Fruit fly (Drosophila melanogaster): ENCODE data around the gene CG8679.
A peak's percentile ranks its signal among the peaks of the same experiment; 100 is the strongest.

The CG8679 gene

DNA sequence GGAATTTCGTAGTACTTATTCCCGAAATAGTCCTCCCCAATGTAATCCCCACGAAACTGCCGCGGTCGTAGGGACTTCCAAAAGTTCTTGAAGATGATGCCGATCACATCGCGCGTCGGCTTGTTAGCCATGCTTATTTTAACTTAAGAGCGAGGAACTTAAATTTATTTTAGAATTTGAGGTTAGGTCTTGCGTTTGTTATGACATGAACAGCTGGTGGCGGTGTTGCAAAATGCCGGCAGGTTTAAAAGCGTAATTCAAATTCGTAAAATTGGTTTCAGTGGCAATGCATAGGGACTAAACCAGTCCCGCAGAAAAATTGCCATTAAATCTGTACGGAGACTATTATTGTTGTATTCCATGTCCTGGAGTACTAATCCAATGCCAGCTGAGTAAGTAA, 51.9 kb downstream of the CG8679 start (continued):
- TF ChIP-seq CG13287 (GFP tag; IDR thresholded peaks at IDR 0.05; ENCODE audit: partially characterized antibody) (peak; percentile 22; the same call in 1 of the 2 replicates), CG12769 (tag; optimal IDR thresholded peaks at IDR 0.05) (no peak), hth (optimal IDR thresholded peaks at IDR 0.05) (no peak), slbo (GFP tag; IDR thresholded peaks at IDR 0.05) (no peak), gro (GFP tag; optimal IDR thresholded peaks at IDR 0.05) (peak; percentile 41), CG16863 (GFP tag; optimal IDR thresholded peaks at IDR 0.05) (no peak), phol (tag; optimal IDR thresholded peaks at IDR 0.05) (peak; percentile 10), CG4820 (GFP tag; optimal IDR thresholded peaks at IDR 0.05) (no peak), CG4617 (GFP tag; optimal IDR thresholded peaks at IDR 0.05; ENCODE audit: borderline replicate concordance) (peak; percentile 27), CG6689 (GFP tag; IDR thresholded peaks at IDR 0.05) (no peak), sug (tag; optimal IDR thresholded peaks at IDR 0.05) (peak; percentile 42), CG13894 (tag; optimal IDR thresholded peaks at IDR 0.05) (no peak), Chrac-16 (GFP tag; optimal IDR thresholded peaks at IDR 0.05) (no peak), CHES-1-like (GFP tag; optimal IDR thresholded peaks at IDR 0.05) (peak; percentile 25), CG14441 (GFP tag; IDR thresholded peaks at IDR 0.05) (no peak), luna (GFP tag; optimal IDR thresholded peaks at IDR 0.05) (no peak), sens (GFP tag) (peak; percentile 11), CG3847 (GFP tag; IDR thresholded peaks at IDR 0.05) (peak; percentile 24; the same call in 1 of the 2 replicates), CG7839 (tag; optimal IDR thresholded peaks at IDR 0.05) (no peak), CG9932 (GFP tag; IDR thresholded peaks at IDR 0.05) (0 out of 2 replicates have a peak, but pooled peaks have one; percentile 8), Asciz (GFP tag; optimal IDR thresholded peaks at IDR 0.05) (no peak), Pdp1 (GFP tag; optimal IDR thresholded peaks at IDR 0.05) (peak in 1 of 2 experiments; percentile 99), pzg (GFP tag; optimal IDR thresholded peaks at IDR 0.05) (peak; percentile 63), CG34422 (GFP tag; IDR thresholded peaks at IDR 0.05) (peak; percentile 36; the same call in 1 of the 3 replicates), CG14860 (GFP tag; IDR thresholded peaks at IDR 0.05; ENCODE audit: partially characterized antibody) (no peak), mld (GFP tag; IDR thresholded peaks at IDR 0.05; ENCODE audit: partially characterized antibody) (no peak), tll (GFP tag; optimal IDR thresholded peaks at IDR 0.05) (no peak), bigmax (GFP tag; optimal IDR thresholded peaks at IDR 0.05) (peak; percentile 100), Med (GFP tag) (peak; percentile 84), Ets65A (GFP tag) (peak; percentile 46), YL-1 (GFP tag; optimal IDR thresholded peaks at IDR 0.05) (peak; percentile 85), CG4404 (GFP tag; IDR thresholded peaks at IDR 0.05) (no peak), Sin3A (optimal IDR thresholded peaks at IDR 0.05) (peak; percentile 23), CoRest (tag; optimal IDR thresholded peaks at IDR 0.05) (peak; percentile 22), CG13624 (GFP tag; optimal IDR thresholded peaks at IDR 0.05) (peak; percentile 14), CG8290 (GFP tag; optimal IDR thresholded peaks at IDR 0.05) (no peak), CG8290 (tag; optimal IDR thresholded peaks at IDR 0.05) (peak in 1 of 2 experiments; percentile 44), row (GFP tag; IDR thresholded peaks at IDR 0.05) (peak; percentile 33; the same call in 1 of the 3 replicates), CG2120 (GFP tag; optimal IDR thresholded peaks at IDR 0.05) (peak; percentile 8), CG1603 (tag; optimal IDR thresholded peaks at IDR 0.05) (peak; percentile 36), shn (GFP tag; optimal IDR thresholded peaks at IDR 0.05) (no peak), crp (GFP tag; optimal IDR thresholded peaks at IDR 0.05) (peak; percentile 25 to 88), lola (GFP tag; optimal IDR thresholded peaks at IDR 0.05) (no peak), oc (tag; optimal IDR thresholded peaks at IDR 0.05) (no peak), Bdp1 (GFP tag; optimal IDR thresholded peaks at IDR 0.05) (no peak), HmgZ (tag; optimal IDR thresholded peaks at IDR 0.05) (peak; percentile 44), Elba2 (GFP tag; optimal IDR thresholded peaks at IDR 0.05) (peak; percentile 3), Ada2b (GFP tag; IDR thresholded peaks at IDR 0.05) (0 out of 2 replicates have a peak, but pooled peaks have one; percentile 7), Xrp1 (GFP tag; IDR thresholded peaks at IDR 0.05) (peak; percentile 29; the same call in 1 of the 2 replicates), Sry-β (GFP tag; optimal IDR thresholded peaks at IDR 0.05) (peak; percentile 79), Rfx (GFP tag; IDR thresholded peaks at IDR 0.05) (peak; percentile 22; the same call in 1 of the 2 replicates)

All from whole organism, embryonic.